Fruit fly (Drosophila melanogaster) whole organism, embryonic: ENCODE data around the gene temp.

Experiments
- Antp ChIP-seq: fragments of 200-800 bp; sonication (Bioruptor generic); optimal IDR thresholded peaks from 3 replicates; lab custom pipeline; 2016; ENCODE audit warnings: missing biosample characterization, missing genetic modification characterization
- CG10209 ChIP-seq: fragments of 200-800 bp; sonication (Bioruptor generic); optimal IDR thresholded peaks from 3 replicates; lab custom pipeline; 2017; ENCODE audit warnings: missing biosample characterization, mild to moderate bottlenecking, missing genetic modification characterization, missing genetic modification reagents
- CG10267 ChIP-seq: fragments of 200-800 bp; sonication (Bioruptor generic); optimal IDR thresholded peaks from 2 replicates; lab custom pipeline; 2018; ENCODE audit warnings: missing biosample characterization, mild to moderate bottlenecking, missing genetic modification characterization, moderate library complexity
- CG10565 ChIP-seq: fragments of 200-800 bp; sonication (Bioruptor generic); optimal IDR thresholded peaks from 3 replicates; lab custom pipeline; 2016; ENCODE audit warnings: missing biosample characterization, mild to moderate bottlenecking, missing genetic modification characterization
- CG11093 ChIP-seq: fragments of 200-800 bp; sonication (Bioruptor generic); IDR thresholded peaks from 3 replicates; pipeline ENCODE4 v1.3.6; 2022; ENCODE audit warnings: missing biosample characterization, missing genetic modification characterization
- CG11456 ChIP-seq: fragments of 200-800 bp; sonication (Bioruptor generic); IDR thresholded peaks from 3 replicates; pipeline ENCODE4 v1.3.6; 2022; ENCODE audit warnings: missing biosample characterization, missing genetic modification characterization
- CG11696 ChIP-seq: fragments of 200-800 bp; sonication (Bioruptor generic); IDR thresholded peaks from 2 replicates; pipeline ENCODE4 v1.3.6; 2022; ENCODE audit warnings: missing biosample characterization, missing genetic modification characterization
- CG12769 ChIP-seq: fragments of 200-800 bp; sonication (Bioruptor generic); optimal IDR thresholded peaks from 2 replicates; lab custom pipeline; 2019; ENCODE audit warnings: missing biosample characterization, mild to moderate bottlenecking, missing genetic modification characterization, moderate library complexity
- CG14050 ChIP-seq: fragments of 200-800 bp; sonication (Bioruptor generic); IDR thresholded peaks from 3 replicates; pipeline ENCODE4 v1.3.6; 2022; ENCODE audit warnings: missing biosample characterization, missing genetic modification characterization
- CG1529 ChIP-seq: fragments of 200-800 bp; sonication (Bioruptor generic); optimal IDR thresholded peaks from 3 replicates; lab custom pipeline; 2018; ENCODE audit warnings: missing biosample characterization, missing genetic modification characterization
- CG17612 ChIP-seq: fragments of 200-800 bp; sonication (Bioruptor generic); IDR thresholded peaks from 2 replicates; pipeline ENCODE4 v1.3.6; 2022; ENCODE audit warnings: missing biosample characterization, missing genetic modification characterization
- CG18476 ChIP-seq: fragments of 200-800 bp; sonication (Bioruptor generic); optimal IDR thresholded peaks from 2 replicates; lab custom pipeline; 2016; ENCODE audit warnings: missing biosample characterization, mild to moderate bottlenecking, missing genetic modification characterization
- CG31224 ChIP-seq: fragments of 200-800 bp; sonication (Bioruptor generic); IDR thresholded peaks from 2 replicates; pipeline ENCODE4 v1.3.6; 2022; ENCODE audit warnings: missing biosample characterization, missing genetic modification characterization
- CG31388 ChIP-seq: fragments of 200-800 bp; sonication (Bioruptor generic); optimal IDR thresholded peaks from 2 replicates; lab custom pipeline; 2016; ENCODE audit warnings: missing biosample characterization, missing genetic modification characterization
- CG6813 ChIP-seq: fragments of 200-800 bp; sonication (Bioruptor generic); optimal IDR thresholded peaks from 2 replicates; lab custom pipeline; 2017; ENCODE audit warnings: missing biosample characterization, missing genetic modification characterization, mild to moderate bottlenecking, moderate library complexity, missing genetic modification reagents
- CG9215 ChIP-seq: fragments of 200-800 bp; sonication (Bioruptor generic); IDR thresholded peaks from 2 replicates; pipeline ENCODE4 v1.3.6; 2022; ENCODE audit warnings: missing biosample characterization, missing genetic modification characterization
- CG9609 ChIP-seq: fragments of 200-800 bp; sonication (Bioruptor generic); optimal IDR thresholded peaks from 3 replicates; lab custom pipeline; 2016; ENCODE audit warnings: missing biosample characterization, missing genetic modification characterization
- Dad ChIP-seq: fragments of 200-800 bp; sonication (Bioruptor generic); optimal IDR thresholded peaks from 3 replicates; lab custom pipeline; 2016; ENCODE audit warnings: missing biosample characterization, missing genetic modification characterization
- Doc2 ChIP-seq: fragments of 200-800 bp; sonication (Bioruptor generic); IDR thresholded peaks from 2 replicates; pipeline ENCODE4 v1.3.6; 2022; ENCODE audit warnings: missing biosample characterization, missing genetic modification characterization
- E2f2 ChIP-seq: fragments of 200-800 bp; sonication (Bioruptor generic); IDR thresholded peaks from 2 replicates; pipeline ENCODE4 v1.3.6; 2022; ENCODE audit warnings: missing biosample characterization, missing genetic modification characterization
- Fer1 ChIP-seq: fragments of 200-800 bp; sonication (Bioruptor generic); optimal IDR thresholded peaks from 2 replicates; lab custom pipeline; 2017; ENCODE audit warnings: missing biosample characterization, mild to moderate bottlenecking, missing genetic modification characterization
- Kr ChIP-seq: fragments of 200-800 bp; sonication (Bioruptor generic); optimal IDR thresholded peaks from 2 replicates; lab custom pipeline; 2017; ENCODE audit warnings: missing biosample characterization, mild to moderate bottlenecking, missing genetic modification characterization
- MBD-R2 ChIP-seq: fragments of 200-800 bp; sonication (Bioruptor generic); IDR thresholded peaks from 2 replicates; pipeline ENCODE4 v1.3.6; 2022; ENCODE audit warnings: missing biosample characterization, missing genetic modification characterization
- NC2β ChIP-seq: fragments of 200-800 bp; sonication (Bioruptor generic); optimal IDR thresholded peaks from 2 replicates; lab custom pipeline; 2016; ENCODE audit warnings: missing biosample characterization, missing genetic modification characterization
- Nf-YB ChIP-seq: fragments of 200-800 bp; sonication (Bioruptor generic); optimal IDR thresholded peaks from 3 replicates; lab custom pipeline; 2019; ENCODE audit warnings: missing biosample characterization, mild to moderate bottlenecking, missing genetic modification characterization, moderate library complexity
- Rfx ChIP-seq: fragments of 200-800 bp; sonication (Bioruptor generic); IDR thresholded peaks from 2 replicates; pipeline ENCODE4 v1.3.6; 2022; ENCODE audit warnings: missing biosample characterization, missing genetic modification characterization
- Xrp1 ChIP-seq: fragments of 200-800 bp; sonication (Bioruptor generic); IDR thresholded peaks from 2 replicates; pipeline ENCODE4 v1.3.6; 2022; ENCODE audit warnings: missing biosample characterization, missing genetic modification characterization
- YL-1 ChIP-seq: fragments of 200-800 bp; sonication (Bioruptor generic); optimal IDR thresholded peaks from 3 replicates; lab custom pipeline; 2017; ENCODE audit warnings: missing biosample characterization, mild to moderate bottlenecking, missing genetic modification characterization
- ac ChIP-seq: fragments of 200-800 bp; sonication (Bioruptor generic); optimal IDR thresholded peaks from 3 replicates; lab custom pipeline; 2017; ENCODE audit warnings: missing biosample characterization, mild to moderate bottlenecking, missing genetic modification characterization
- aop ChIP-seq: fragments of 200-800 bp; sonication (Bioruptor generic); IDR thresholded peaks from 2 replicates; pipeline ENCODE4 v1.3.6; 2022; ENCODE audit warnings: missing biosample characterization, missing genetic modification characterization
- bbx ChIP-seq: fragments of 200-800 bp; sonication (Bioruptor generic); IDR thresholded peaks from 2 replicates; pipeline ENCODE4 v1.3.6; 2022; ENCODE audit warnings: missing biosample characterization, missing genetic modification characterization; ENCODE audit not compliant: partially characterized antibody
- bcd ChIP-seq: fragments of 200-800 bp; sonication (Bioruptor generic); optimal IDR thresholded peaks from 2 replicates; lab custom pipeline; 2017; ENCODE audit warnings: missing biosample characterization, mild to moderate bottlenecking, missing genetic modification characterization
- bowl ChIP-seq: fragments of 200-800 bp; sonication (Bioruptor generic); IDR thresholded peaks from 2 replicates; pipeline ENCODE4 v1.3.6; 2022; ENCODE audit warnings: missing biosample characterization, missing genetic modification characterization
- cas ChIP-seq: fragments of 200-800 bp; sonication (Bioruptor generic); IDR thresholded peaks from 2 replicates; pipeline ENCODE4 v1.3.6; 2022; ENCODE audit warnings: missing biosample characterization, missing genetic modification characterization
- cwo ChIP-seq: fragments of 200-800 bp; sonication (Bioruptor generic); optimal IDR thresholded peaks from 3 replicates; lab custom pipeline; 2017; ENCODE audit warnings: missing biosample characterization, missing genetic modification characterization, mild to moderate bottlenecking, moderate library complexity, missing genetic modification reagents
- dpn ChIP-seq, 2 experiments: fragments of 200-800 bp; sonication (Bioruptor generic); optimal IDR thresholded peaks; 3 replicates each; lab custom pipeline; 2016; ENCODE audit warnings: missing biosample characterization in 2 of 2, missing genetic modification characterization in 2 of 2
- fru ChIP-seq: fragments of >200 bp; optimal IDR thresholded peaks from 2 replicates; lab custom pipeline; 2017
- grn ChIP-seq: fragments of 200-800 bp; sonication (Bioruptor generic); optimal IDR thresholded peaks from 3 replicates; lab custom pipeline; 2017; ENCODE audit warnings: missing biosample characterization, missing genetic modification characterization
- ham ChIP-seq: fragments of 200-800 bp; sonication (Bioruptor generic); IDR thresholded peaks from 2 replicates; pipeline ENCODE4 v1.3.6; 2022; ENCODE audit warnings: missing biosample characterization, missing genetic modification characterization
- klu ChIP-seq: fragments of 200-800 bp; sonication (Bioruptor generic); IDR thresholded peaks from 2 replicates; pipeline ENCODE4 v1.3.6; 2022; ENCODE audit warnings: missing biosample characterization, missing genetic modification characterization
- knrl ChIP-seq: fragments of 200-800 bp; sonication (Bioruptor generic); IDR thresholded peaks from 3 replicates; pipeline ENCODE4 v1.3.6; 2022; ENCODE audit warnings: missing biosample characterization, missing genetic modification characterization; ENCODE audit not compliant: partially characterized antibody
- nom ChIP-seq: fragments of 200-800 bp; sonication (Bioruptor generic); optimal IDR thresholded peaks from 2 replicates; lab custom pipeline; 2017; ENCODE audit warnings: missing biosample characterization, missing genetic modification characterization, mild to moderate bottlenecking, moderate library complexity, missing genetic modification reagents
- oc ChIP-seq: fragments of 200-800 bp; sonication (Bioruptor generic); optimal IDR thresholded peaks from 2 replicates; lab custom pipeline; 2018; ENCODE audit warnings: missing biosample characterization, mild to moderate bottlenecking, missing genetic modification characterization, moderate library complexity
- pita ChIP-seq: fragments of 200-800 bp; sonication (Bioruptor generic); optimal IDR thresholded peaks from 2 replicates; lab custom pipeline; 2017; ENCODE audit warnings: missing biosample characterization, mild to moderate bottlenecking, missing genetic modification characterization
- prd ChIP-seq, 3 experiments: fragments of >200 bp in 2 of 3; fragments of 200-800 bp in 1 of 3; sonication (Bioruptor generic) in 1 of 3; optimal IDR thresholded peaks in 2 of 3; IDR thresholded peaks in 1 of 3; 2 replicates in 2 of 3; 3 replicates in 1 of 3; pipeline versions ENCODE4 v1.3.6 to Lab custom; 2017 to 2022; ENCODE audit warnings: missing biosample characterization in 1 of 3, missing genetic modification characterization in 1 of 3
- pros ChIP-seq: fragments of 200-800 bp; sonication (Bioruptor generic); optimal IDR thresholded peaks from 3 replicates; lab custom pipeline; 2019; ENCODE audit warnings: missing biosample characterization, mild to moderate bottlenecking, missing genetic modification characterization, moderate library complexity
- sima ChIP-seq: fragments of 200-800 bp; sonication (Bioruptor generic); optimal IDR thresholded peaks from 2 replicates; lab custom pipeline; 2016; ENCODE audit warnings: missing biosample characterization, missing genetic modification characterization
- tio ChIP-seq: fragments of 200-800 bp; sonication (Bioruptor generic); optimal IDR thresholded peaks from 2 replicates; lab custom pipeline; 2017; ENCODE audit warnings: missing biosample characterization, missing genetic modification characterization, inconsistent platforms
- zf30C ChIP-seq: fragments of 200-800 bp; sonication (Bioruptor generic); optimal IDR thresholded peaks from 3 replicates; lab custom pipeline; 2018; ENCODE audit warnings: missing biosample characterization, mild to moderate bottlenecking, missing genetic modification characterization

temp gene

DNA sequence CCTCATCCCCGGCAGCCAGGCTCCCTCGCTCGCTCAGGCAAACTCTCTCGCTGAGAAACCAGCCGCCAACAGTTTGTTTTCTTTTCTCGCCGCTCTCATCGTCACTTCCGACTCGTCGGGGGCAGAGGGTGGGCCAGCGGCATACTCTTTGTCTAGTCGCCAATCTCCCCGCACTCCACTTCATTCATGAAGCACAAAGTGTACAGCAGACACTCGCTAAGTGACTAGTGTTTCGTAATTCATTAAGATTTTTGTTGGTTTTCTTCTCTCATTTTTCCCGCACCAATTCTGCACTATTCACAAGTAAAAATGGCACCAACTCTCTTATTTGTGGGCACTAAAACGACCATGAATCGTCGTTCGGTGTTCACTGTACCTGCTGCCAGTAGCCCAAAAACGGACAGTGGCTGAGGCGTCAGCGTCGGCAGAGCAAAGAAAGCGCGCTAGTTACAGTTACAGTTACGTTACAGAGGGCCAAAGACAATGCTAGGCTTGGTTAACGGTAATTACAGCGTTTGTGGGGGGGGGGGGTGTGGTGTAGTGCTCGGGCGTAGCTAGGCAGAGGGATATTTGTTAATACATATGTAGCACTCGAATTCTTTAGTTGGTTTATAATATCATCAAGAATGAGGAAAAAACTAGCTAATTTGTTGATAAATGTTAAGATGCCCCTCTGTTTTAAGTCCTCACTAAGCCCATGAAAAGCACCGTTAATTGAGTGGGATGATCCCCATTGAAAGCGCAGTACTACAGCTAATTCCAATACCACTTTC, 35.3 kb upstream of the temp start (continued):
- peak; percentile 59 for TF ChIP-seq Kr
- peak; percentile 95 for TF ChIP-seq CG9215
- TF ChIP-seq cas (GFP tag; lab: Robert Waterston, UW) = peak; percentile 90
- TF ChIP-seq ac (GFP tag; lab: Kevin White, UChicago) = peak; percentile 91
- TF ChIP-seq CG12769 (tag; lab: Kevin White, UChicago) = peak; percentile 99
- peak; percentile 96 for TF ChIP-seq bowl (GFP tag; lab: Robert Waterston, UW)
- peak; percentile 60 for TF ChIP-seq pros (GFP tag; lab: Kevin White, UChicago)
- TF ChIP-seq Xrp1 (GFP tag; lab: Robert Waterston, UW) = peak; percentile 98
- peak; percentile 95 for TF ChIP-seq klu (GFP tag; lab: Robert Waterston, UW)
- TF ChIP-seq CG6813 (GFP tag; lab: Kevin White, UChicago) = peak; percentile 98
- peak; percentile 99 for TF ChIP-seq bcd
- TF ChIP-seq NC2β (GFP tag; lab: Kevin White, UChicago) = peak; percentile 98
- peak; percentile 98 for TF ChIP-seq Fer1 (GFP tag; lab: Kevin White, UChicago)
- TF ChIP-seq Rfx (GFP tag; lab: Robert Waterston, UW) = peak; percentile 99
- peak; percentile 98 for TF ChIP-seq CG10209 (GFP tag; lab: Kevin White, UChicago)
- peak; percentile 92 for TF ChIP-seq YL-1 (GFP tag; lab: Kevin White, UChicago)
- peak; percentile 89 for TF ChIP-seq CG11696 (GFP tag; lab: Robert Waterston, UW)
- TF ChIP-seq CG10565 (GFP tag; lab: Kevin White, UChicago) = peak; percentile 95
- peak; percentile 98 for TF ChIP-seq CG11093 (GFP tag; lab: Robert Waterston, UW)
- peak; percentile 99 for TF ChIP-seq Dad (GFP tag; lab: Kevin White, UChicago)
- TF ChIP-seq knrl (GFP tag; lab: Robert Waterston, UW) = no peak
- peak; percentile 87 for TF ChIP-seq grn (GFP tag; lab: Kevin White, UChicago)
- TF ChIP-seq CG1529 (GFP tag; lab: Kevin White, UChicago) = peak; percentile 99
- peak; percentile 97 for TF ChIP-seq tio (GFP tag; lab: Kevin White, UChicago)
- peak; percentile 99 to 100 for TF ChIP-seq dpn (GFP tag; optimal IDR thresholded peaks at IDR 0.05; lab: Kevin White, UChicago)
- peak; percentile 96 for TF ChIP-seq sima
- TF ChIP-seq CG31388 (GFP tag; lab: Kevin White, UChicago) = peak; percentile 97
- TF ChIP-seq pita (GFP tag; lab: Kevin White, UChicago) = no peak
- no peak for TF ChIP-seq fru (lab: Kevin White, UChicago)
- peak; percentile 99 for TF ChIP-seq CG9609 (GFP tag; lab: Kevin White, UChicago)
- TF ChIP-seq bbx = no peak; the same call in 1 of the 2 replicates
- TF ChIP-seq nom (GFP tag; lab: Kevin White, UChicago) = peak; percentile 74
- peak; percentile 99 for TF ChIP-seq oc (tag; lab: Kevin White, UChicago)
- TF ChIP-seq Doc2 (GFP tag; lab: Robert Waterston, UW) = peak; percentile 91
- peak; percentile 87 for TF ChIP-seq Nf-YB
- TF ChIP-seq cwo = peak; percentile 97
- TF ChIP-seq zf30C (GFP tag; lab: Kevin White, UChicago) = peak; percentile 10
- peak; percentile 98 for TF ChIP-seq CG14050
- TF ChIP-seq MBD-R2 (GFP tag; lab: Robert Waterston, UW) = peak; percentile 98
- peak; percentile 100 for TF ChIP-seq Antp (GFP tag; lab: Kevin White, UChicago)
- TF ChIP-seq prd (optimal IDR thresholded peaks at IDR 0.05; lab: Kevin White, UChicago) = no peak
- peak; percentile 99 for TF ChIP-seq prd (GFP tag; IDR thresholded peaks at IDR 0.05; lab: Robert Waterston, UW)
- TF ChIP-seq CG10267 (tag; lab: Kevin White, UChicago) = peak; percentile 92
- TF ChIP-seq CG31224 = peak; percentile 92
- peak; percentile 91 for TF ChIP-seq CG17612 (GFP tag; lab: Robert Waterston, UW)
- TF ChIP-seq aop = peak; percentile 96
- TF ChIP-seq CG11456 (GFP tag; lab: Robert Waterston, UW) = peak; percentile 98
- TF ChIP-seq E2f2 (GFP tag; lab: Robert Waterston, UW) = peak; percentile 87
- peak; percentile 97 for TF ChIP-seq CG18476
- peak; percentile 87 for TF ChIP-seq ham (GFP tag; lab: Robert Waterston, UW)
